Worm (Caenorhabditis elegans) whole organism, mixed stage, embryonic: Measurements from ENCODE around the gene phf-15.
"Not testable (repeated sequence)": the region's sequence is repeated elsewhere in the genome, so short reads cannot be mapped to it uniquely, and the experiment has no call there.

Experiments used
- ces-1 ChIP-seq: fragments of 150-350 bp; optimal IDR thresholded peaks from 2 replicates; lab custom pipeline; 2014; ENCODE audit warnings: missing biosample characterization, missing genetic modification reagents, missing genetic modification characterization
- lin-13 ChIP-seq: fragments of 150-350 bp; optimal IDR thresholded peaks from 2 replicates; lab custom pipeline; 2014; ENCODE audit warnings: missing biosample characterization, missing genetic modification characterization
- lsy-2 ChIP-seq: fragments of 150-350 bp; optimal IDR thresholded peaks from 2 replicates; lab custom pipeline; 2014; ENCODE audit warnings: missing biosample characterization, missing genetic modification characterization
- snpc-4 ChIP-seq: fragments of 150-350 bp; optimal IDR thresholded peaks from 2 replicates; lab custom pipeline; 2014; ENCODE audit warnings: missing biosample characterization, missing genetic modification characterization
- unc-62 ChIP-seq: fragments of 150-350 bp; optimal IDR thresholded peaks from 2 replicates; lab custom pipeline; 2014; ENCODE audit warnings: missing biosample characterization, missing genetic modification reagents, missing genetic modification characterization

ce11 chrIII:3332736-3333135 lies 10.1 kb downstream of the phf-15 start, which contains the start of gene Y53G8AR.1:
- TF ChIP-seq snpc-4 (tag; lab: Kevin White, UChicago); unc-62; lin-13; lsy-2 (tag; lab: Kevin White, UChicago); ces-1: not testable (repeated sequence)
